Worm (Caenorhabditis elegans) whole organism, L4 larva: ENCODE measurements around the gene clec-179.

Experiments
- F49E8.2 ChIP-seq: sonication (generic microtip); optimal IDR thresholded peaks from 2 replicates; lab custom pipeline; 2016; ENCODE audit warnings: missing compliant biosample characterization, mild to moderate bottlenecking, missing genetic modification characterization, borderline replicate concordance
- aly-2 ChIP-seq: sonication (generic microtip); optimal IDR thresholded peaks from 2 replicates; lab custom pipeline; 2018; ENCODE audit warnings: missing biosample characterization, missing genetic modification characterization
- ama-1 ChIP-seq: fragments of 150-350 bp; optimal IDR thresholded peaks from 2 replicates; lab custom pipeline; 2014; ENCODE audit warnings: inconsistent platforms, mixed read lengths
- ceh-82 ChIP-seq: sonication (generic microtip); optimal IDR thresholded peaks from 2 replicates; lab custom pipeline; 2017; ENCODE audit warnings: missing biosample characterization, missing genetic modification characterization
- fos-1 ChIP-seq: fragments of 150-350 bp; optimal IDR thresholded peaks from 2 replicates; lab custom pipeline; 2014; ENCODE audit warnings: missing biosample characterization, missing genetic modification characterization
- mxl-3 ChIP-seq: fragments of 200-800 bp; sonication (Bioruptor generic); optimal IDR thresholded peaks from 2 replicates; lab custom pipeline; 2018; ENCODE audit warnings: mild to moderate bottlenecking, missing genetic modification characterization, missing compliant biosample characterization
- snpc-4 ChIP-seq: fragments of 150-350 bp; optimal IDR thresholded peaks from 2 replicates; lab custom pipeline; 2014; ENCODE audit warnings: missing biosample characterization, missing genetic modification characterization
- ztf-11 ChIP-seq: fragments of 150-350 bp; optimal IDR thresholded peaks from 2 replicates; lab custom pipeline; 2014; ENCODE audit warnings: missing biosample characterization, missing genetic modification characterization

- no peak for TF ChIP-seq ztf-11
- no peak for TF ChIP-seq snpc-4 (tag; lab: Kevin White, UChicago)
- no peak for TF ChIP-seq aly-2
- no peak for TF ChIP-seq ama-1 (lab: Kevin White, UChicago)
- TF ChIP-seq F49E8.2 (tag; lab: Kevin White, UChicago) = no peak
- TF ChIP-seq fos-1 (tag; lab: Kevin White, UChicago) = no peak
- TF ChIP-seq ceh-82 (tag; lab: Kevin White, UChicago) = no peak
- no peak for TF ChIP-seq mxl-3
These were observed 46.4 kb upstream of the clec-179 start, which contains the start of gene D2024.4 for ce11 chrIV:7230935-7231334.
